Worm (Caenorhabditis elegans) whole organism, late embryonic: ENCODE data around the gene F01G10.5.

Source experiments
- C08G9.2 ChIP-seq: sonication (generic microtip); optimal IDR thresholded peaks from 2 replicates; lab custom pipeline; 2016; ENCODE audit warnings: mild to moderate bottlenecking, missing genetic modification characterization, moderate library complexity, missing compliant biosample characterization
- F13H6.1 ChIP-seq: sonication (generic microtip); optimal IDR thresholded peaks from 2 replicates; lab custom pipeline; 2016; ENCODE audit warnings: missing genetic modification characterization, missing compliant biosample characterization
- K02D7.2 ChIP-seq: sonication (generic microtip); optimal IDR thresholded peaks from 2 replicates; lab custom pipeline; 2017; ENCODE audit warnings: mild to moderate bottlenecking, missing genetic modification characterization, missing compliant biosample characterization
- K09A11.1 ChIP-seq: sonication (generic microtip); optimal IDR thresholded peaks from 2 replicates; lab custom pipeline; 2017; ENCODE audit warnings: antibody characterized with exemption, mild to moderate bottlenecking, missing genetic modification characterization, missing compliant biosample characterization; ENCODE audit not compliant: insufficient read depth
- ceh-19 ChIP-seq: fragments of 200-800 bp; sonication (Bioruptor generic); optimal IDR thresholded peaks from 2 replicates; lab custom pipeline; 2018; ENCODE audit warnings: mild to moderate bottlenecking, missing genetic modification characterization, missing compliant biosample characterization
- ceh-22 ChIP-seq: sonication (generic microtip); optimal IDR thresholded peaks from 2 replicates; lab custom pipeline; 2017; ENCODE audit warnings: missing biosample characterization, missing genetic modification characterization
- ceh-30 ChIP-seq: fragments of 150-350 bp; optimal IDR thresholded peaks from 2 replicates; lab custom pipeline; 2014; ENCODE audit warnings: missing biosample characterization, missing genetic modification characterization
- ceh-6 ChIP-seq: fragments of 200-800 bp; sonication (Bioruptor generic); optimal IDR thresholded peaks from 2 replicates; lab custom pipeline; 2018; ENCODE audit warnings: mild to moderate bottlenecking, missing genetic modification characterization, missing compliant biosample characterization
- ceh-9 ChIP-seq: sonication (generic microtip); optimal IDR thresholded peaks from 2 replicates; lab custom pipeline; 2016; ENCODE audit warnings: mild to moderate bottlenecking, missing genetic modification characterization, inconsistent platforms, missing compliant biosample characterization
- che-1 ChIP-seq: sonication (generic microtip); optimal IDR thresholded peaks from 2 replicates; lab custom pipeline; 2016; ENCODE audit warnings: mild to moderate bottlenecking, missing genetic modification characterization, missing compliant biosample characterization
- dmd-4 ChIP-seq: sonication (generic microtip); optimal IDR thresholded peaks from 2 replicates; lab custom pipeline; 2016; ENCODE audit warnings: borderline replicate concordance, missing genetic modification characterization, missing compliant biosample characterization
- dve-1 ChIP-seq: sonication (generic microtip); optimal IDR thresholded peaks from 2 replicates; lab custom pipeline; 2017; ENCODE audit warnings: antibody characterized with exemption, mild to moderate bottlenecking, missing genetic modification characterization, missing compliant biosample characterization
- elt-2 ChIP-seq: sonication (generic microtip); optimal IDR thresholded peaks from 2 replicates; lab custom pipeline; 2016; ENCODE audit warnings: missing genetic modification reagents, missing genetic modification characterization, missing compliant biosample characterization
- elt-4 ChIP-seq: sonication (generic microtip); optimal IDR thresholded peaks from 2 replicates; lab custom pipeline; 2016; ENCODE audit warnings: missing genetic modification characterization, missing compliant biosample characterization
- ets-4 ChIP-seq: sonication (generic microtip); optimal IDR thresholded peaks from 2 replicates; lab custom pipeline; 2016; ENCODE audit warnings: missing genetic modification characterization, missing compliant biosample characterization
- eyg-1 ChIP-seq: sonication (generic microtip); optimal IDR thresholded peaks from 2 replicates; lab custom pipeline; 2016; ENCODE audit warnings: missing genotype, missing genetic modification characterization, missing compliant biosample characterization
- fkh-6 ChIP-seq: sonication (generic microtip); optimal IDR thresholded peaks from 2 replicates; lab custom pipeline; 2016; ENCODE audit warnings: missing genetic modification characterization, missing compliant biosample characterization
- gmeb-2 ChIP-seq: sonication (generic microtip); optimal IDR thresholded peaks from 2 replicates; lab custom pipeline; 2016; ENCODE audit warnings: missing genetic modification characterization, inconsistent platforms, missing compliant biosample characterization
- hlh-15 ChIP-seq: sonication (generic microtip); optimal IDR thresholded peaks from 2 replicates; lab custom pipeline; 2016; ENCODE audit warnings: missing genetic modification characterization, missing compliant biosample characterization
- hlh-6 ChIP-seq: sonication (generic microtip); optimal IDR thresholded peaks from 2 replicates; lab custom pipeline; 2016; ENCODE audit warnings: missing genotype, missing genetic modification characterization, missing compliant biosample characterization
- hlh-8 ChIP-seq: sonication (generic microtip); optimal IDR thresholded peaks from 2 replicates; lab custom pipeline; 2016; ENCODE audit warnings: missing genotype, missing genetic modification characterization, missing compliant biosample characterization
- lim-6 ChIP-seq: sonication (generic microtip); optimal IDR thresholded peaks from 2 replicates; lab custom pipeline; 2016; ENCODE audit warnings: missing genetic modification characterization, missing compliant biosample characterization
- lin-11 ChIP-seq: fragments of 200-800 bp; sonication (Bioruptor generic); optimal IDR thresholded peaks from 2 replicates; lab custom pipeline; 2018; ENCODE audit warnings: mild to moderate bottlenecking, missing genetic modification characterization, missing compliant biosample characterization
- nhr-232 ChIP-seq: sonication (generic microtip); optimal IDR thresholded peaks from 2 replicates; lab custom pipeline; 2016; ENCODE audit warnings: missing genetic modification characterization, missing compliant biosample characterization
- odd-2 ChIP-seq: sonication (generic microtip); optimal IDR thresholded peaks from 2 replicates; lab custom pipeline; 2017; ENCODE audit warnings: antibody characterized with exemption, mild to moderate bottlenecking, missing genetic modification characterization, missing compliant biosample characterization
- pag-3 ChIP-seq: sonication (generic microtip); optimal IDR thresholded peaks from 2 replicates; lab custom pipeline; 2016; ENCODE audit warnings: missing compliant biosample characterization, missing genetic modification characterization, borderline replicate concordance
- pat-9 ChIP-seq: fragments of 200-800 bp; sonication (Bioruptor generic); optimal IDR thresholded peaks from 2 replicates; lab custom pipeline; 2018; ENCODE audit warnings: mild to moderate bottlenecking, missing genetic modification characterization, moderate library complexity, missing compliant biosample characterization
- pax-1 ChIP-seq: fragments of 150-350 bp; optimal IDR thresholded peaks from 2 replicates; lab custom pipeline; 2014; ENCODE audit warnings: missing biosample characterization, missing genetic modification characterization
- pha-2 ChIP-seq: sonication (generic microtip); optimal IDR thresholded peaks from 2 replicates; lab custom pipeline; 2017; ENCODE audit warnings: mild to moderate bottlenecking, missing genetic modification characterization, missing compliant biosample characterization
- pqm-1 ChIP-seq: sonication (generic microtip); optimal IDR thresholded peaks from 2 replicates; lab custom pipeline; 2016; ENCODE audit warnings: missing genetic modification characterization, missing compliant biosample characterization
- pros-1 ChIP-seq: fragments of 150-350 bp; optimal IDR thresholded peaks from 2 replicates; lab custom pipeline; 2014; ENCODE audit warnings: missing biosample characterization, missing genetic modification reagents, missing genetic modification characterization
- rnt-1 ChIP-seq: sonication (generic microtip); optimal IDR thresholded peaks from 2 replicates; lab custom pipeline; 2016; ENCODE audit warnings: missing genetic modification characterization, missing compliant biosample characterization
- sdc-2 ChIP-seq: sonication (generic microtip); optimal IDR thresholded peaks from 2 replicates; lab custom pipeline; 2016; ENCODE audit warnings: missing genotype, missing genetic modification characterization, missing compliant biosample characterization
- sox-2 ChIP-seq: fragments of 200-800 bp; sonication (Bioruptor generic); IDR thresholded peaks from 2 replicates; pipeline ENCODE4 v1.3.6; 2022; ENCODE audit warnings: missing genetic modification reagents, missing genetic modification characterization, missing compliant biosample characterization
- syd-9 ChIP-seq: sonication (generic microtip); optimal IDR thresholded peaks from 2 replicates; lab custom pipeline; 2016; ENCODE audit warnings: mild to moderate bottlenecking, missing genetic modification characterization, moderate library complexity, missing compliant biosample characterization
- tbx-7 ChIP-seq: sonication (generic microtip); optimal IDR thresholded peaks from 2 replicates; lab custom pipeline; 2016; ENCODE audit warnings: missing genotype, missing genetic modification characterization, missing compliant biosample characterization
- unc-3 ChIP-seq, 2 experiments: fragments of 200-800 bp in 1 of 2; sonication (Bioruptor generic) in 1 of 2; sonication (generic microtip) in 1 of 2; conservative IDR thresholded peaks in 1 of 2; optimal IDR thresholded peaks in 1 of 2; 2 replicates each; pipeline versions ENCODE4 v1.3.6 to Lab custom; 2016 to 2022; ENCODE audit warnings: missing compliant biosample characterization in 2 of 2, missing genetic modification characterization in 2 of 2, missing genetic modification reagents in 1 of 2
- unc-42 ChIP-seq: sonication (generic microtip); optimal IDR thresholded peaks from 2 replicates; lab custom pipeline; 2016; ENCODE audit warnings: missing genotype, missing genetic modification characterization, missing compliant biosample characterization

The F01G10.5 gene

ce11 chrIV:10230971-10231370, at the start of gene F01G10.5:
TSS of gene F01G10.5 (minus strand) at chrIV:10231071.
- TF ChIP-seq ceh-6 (GFP tag; lab: Kevin White, UChicago) = no peak
- TF ChIP-seq ceh-30 (tag; lab: Kevin White, UChicago) = no peak
- no peak for TF ChIP-seq ceh-19 (GFP tag; lab: Kevin White, UChicago)
- TF ChIP-seq pax-1 (tag; lab: Kevin White, UChicago) = no peak
- TF ChIP-seq sdc-2 (tag; lab: Kevin White, UChicago) = no peak
- no peak for TF ChIP-seq elt-4 (tag; lab: Kevin White, UChicago)
- TF ChIP-seq sox-2 (GFP tag; lab: Robert Waterston, UW) = no peak
- no peak for TF ChIP-seq F13H6.1 (tag; lab: Kevin White, UChicago)
- TF ChIP-seq syd-9 (tag; lab: Kevin White, UChicago) = no peak

- TF ChIP-seq pag-3 = no peak
Measured at ce11 chrIV:10277716-10278115, 46.8 kb upstream of the F01G10.5 start, which contains the start of gene Y43C5A.4. TSS of gene Y43C5A.4 (plus strand) at chrIV:10278016.

ce11 chrIV:10276960-10277359, 46.1 kb upstream of the F01G10.5 start, which contains the start of gene Y43C5A.7:
TSS of gene Y43C5A.7 (plus strand) at chrIV:10277260.
- no peak for TF ChIP-seq C08G9.2 (tag; lab: Kevin White, UChicago)
- no peak for TF ChIP-seq F13H6.1 (tag; lab: Kevin White, UChicago)
- no peak for TF ChIP-seq ceh-9 (tag; lab: Kevin White, UChicago)
- no peak for TF ChIP-seq rnt-1
- TF ChIP-seq ceh-6 (GFP tag; lab: Kevin White, UChicago) = no peak
- no peak for TF ChIP-seq lim-6 (tag; lab: Kevin White, UChicago)
- no peak for TF ChIP-seq fkh-6 (tag; lab: Kevin White, UChicago)
- no peak for TF ChIP-seq lin-11 (tag; lab: Kevin White, UChicago)
- TF ChIP-seq sdc-2 (tag; lab: Kevin White, UChicago) = no peak
- no peak for TF ChIP-seq hlh-6
- no peak for TF ChIP-seq che-1 (tag; lab: Kevin White, UChicago)
- TF ChIP-seq hlh-8 (tag; lab: Kevin White, UChicago) = no peak
- TF ChIP-seq unc-42 (tag; lab: Kevin White, UChicago) = no peak
- TF ChIP-seq, all 69 proteins: peak for 0

- TF ChIP-seq K09A11.1 (no peak), unc-3 (GFP tag; conservative IDR thresholded peaks at IDR 0.05; lab: Robert Waterston, UW) (no peak), unc-3 (tag; optimal IDR thresholded peaks at IDR 0.05; lab: Kevin White, UChicago) (no peak), pros-1 (tag; lab: Kevin White, UChicago) (no peak), syd-9 (tag; lab: Kevin White, UChicago) (no peak), pat-9 (tag; lab: Kevin White, UChicago) (no peak), elt-2 (tag; lab: Kevin White, UChicago) (no peak)
Measured at ce11 chrIV:10275050-10275449, 44.2 kb upstream of the F01G10.5 start.

ce11 chrIV:10273781-10274313, 43.0 kb upstream of the F01G10.5 start, which contains the start of gene Y43C5A.3:
TSS of gene Y43C5A.3 (plus strand) at chrIV:10274036.
- TF ChIP-seq dmd-4 (tag; lab: Kevin White, UChicago) = no peak
- TF ChIP-seq gmeb-2 (tag; lab: Kevin White, UChicago) = no peak
- no peak for TF ChIP-seq pag-3
- no peak for TF ChIP-seq ceh-30 (tag; lab: Kevin White, UChicago)
- no peak for TF ChIP-seq K02D7.2
- TF ChIP-seq pqm-1 (tag; lab: Kevin White, UChicago) = no peak

- TF ChIP-seq ets-4 (no peak), eyg-1 (tag; lab: Kevin White, UChicago) (no peak), syd-9 (tag; lab: Kevin White, UChicago) (no peak), nhr-232 (tag; lab: Kevin White, UChicago) (no peak), rnt-1 (no peak), F13H6.1 (tag; lab: Kevin White, UChicago) (no peak), dve-1 (tag; lab: Kevin White, UChicago) (no peak), pax-1 (tag; lab: Kevin White, UChicago) (no peak), sdc-2 (tag; lab: Kevin White, UChicago) (no peak), pha-2 (tag; lab: Kevin White, UChicago) (no peak), tbx-7 (tag; lab: Kevin White, UChicago) (no peak), fkh-6 (tag; lab: Kevin White, UChicago) (no peak), odd-2 (tag; lab: Kevin White, UChicago) (no peak), K09A11.1 (no peak), ceh-22 (tag; lab: Kevin White, UChicago) (no peak), hlh-15 (no peak)
Measured at ce11 chrIV:10273360-10273759, 42.5 kb upstream of the F01G10.5 start.
